Fruit fly (Drosophila melanogaster): ENCODE results near the gene grn.

The grn gene

dm6 chr3R:8180376-8181011, 750 bp downstream of the grn start (continued):
- peak; percentile 2 for TF ChIP-seq slp2 (GFP tag; optimal IDR thresholded peaks at IDR 0.05)
- peak; percentile 4 for TF ChIP-seq zen (tag; optimal IDR thresholded peaks at IDR 0.05)
- peak; percentile 3 for TF ChIP-seq CG8388 (GFP tag; optimal IDR thresholded peaks at IDR 0.05)
- peak in 1 of 2 experiments; percentile 79 for TF ChIP-seq tll (GFP tag; optimal IDR thresholded peaks at IDR 0.05)
- TF ChIP-seq wek (GFP tag; optimal IDR thresholded peaks at IDR 0.05) = peak; percentile 47
- TF ChIP-seq lola (GFP tag; optimal IDR thresholded peaks at IDR 0.05) = peak in 1 of 3 experiments; percentile 34
- no peak for TF ChIP-seq Dek (tag; optimal IDR thresholded peaks at IDR 0.05)
- TF ChIP-seq Nf-YB (GFP tag; optimal IDR thresholded peaks at IDR 0.05) = no peak
- TF ChIP-seq MTF-1 (GFP tag; optimal IDR thresholded peaks at IDR 0.05; ENCODE audit: borderline replicate concordance) = peak; percentile 66

dm6 chr3R:8176058-8176673, 5.1 kb downstream of the grn start:
- TF ChIP-seq vfl (GFP tag; optimal IDR thresholded peaks at IDR 0.05) (no peak), CG11504 (tag; optimal IDR thresholded peaks at IDR 0.05) (peak; percentile 37), fru (optimal IDR thresholded peaks at IDR 0.05) (no peak), CG16815 (GFP tag; optimal IDR thresholded peaks at IDR 0.05) (no peak), CG4617 (GFP tag; optimal IDR thresholded peaks at IDR 0.05; ENCODE audit: borderline replicate concordance) (no peak), Dref (GFP tag; IDR thresholded peaks at IDR 0.05) (no peak), CG15514 (GFP tag; optimal IDR thresholded peaks at IDR 0.05) (no peak), Atf3 (GFP tag; optimal IDR thresholded peaks at IDR 0.05) (no peak), CG15269 (tag; optimal IDR thresholded peaks at IDR 0.05) (peak; percentile 26), CG3065 (GFP tag; optimal IDR thresholded peaks at IDR 0.05) (no peak), CoRest (tag; optimal IDR thresholded peaks at IDR 0.05) (peak; percentile 17), Trl (optimal IDR thresholded peaks at IDR 0.05) (no peak), Trl (GFP tag; optimal IDR thresholded peaks at IDR 0.05) (no peak), trh (GFP tag; optimal IDR thresholded peaks at IDR 0.05) (no peak), onecut (GFP tag; IDR thresholded peaks at IDR 0.05) (no peak), Six4 (GFP tag; optimal IDR thresholded peaks at IDR 0.05) (no peak), grau (tag; optimal IDR thresholded peaks at IDR 0.05) (peak; percentile 22), nerfin-1 (tag; optimal IDR thresholded peaks at IDR 0.05) (no peak), gem (tag; optimal IDR thresholded peaks at IDR 0.05) (peak; percentile 38), CG3995 (GFP tag; optimal IDR thresholded peaks at IDR 0.05) (no peak), Antp (GFP tag; optimal IDR thresholded peaks at IDR 0.05) (no peak), BEAF-32 (GFP tag; optimal IDR thresholded peaks at IDR 0.05) (no peak), Bgb (GFP tag; IDR thresholded peaks at IDR 0.05; ENCODE audit: partially characterized antibody) (no peak), caup (GFP tag; optimal IDR thresholded peaks at IDR 0.05; ENCODE audit: severe bottlenecking) (no peak), Dip3 (GFP tag; optimal IDR thresholded peaks at IDR 0.05) (no peak), CG8290 (GFP tag; optimal IDR thresholded peaks at IDR 0.05) (no peak), CG8290 (tag; optimal IDR thresholded peaks at IDR 0.05) (no peak), Lpt (GFP tag; optimal IDR thresholded peaks at IDR 0.05) (no peak), CG10267 (tag; optimal IDR thresholded peaks at IDR 0.05) (no peak), zen (tag; optimal IDR thresholded peaks at IDR 0.05) (no peak), cas (GFP tag; IDR thresholded peaks at IDR 0.05) (no peak), Nf-YB (GFP tag; optimal IDR thresholded peaks at IDR 0.05) (peak; percentile 66), CG15696 (tag; optimal IDR thresholded peaks at IDR 0.05) (no peak), row (GFP tag; IDR thresholded peaks at IDR 0.05) (peak; percentile 17; the same call in 1 of the 3 replicates), CG6654 (GFP tag; optimal IDR thresholded peaks at IDR 0.05) (no peak), D19A (tag; optimal IDR thresholded peaks at IDR 0.05) (peak; percentile 57), NC2β (GFP tag; optimal IDR thresholded peaks at IDR 0.05) (no peak), CG31224 (GFP tag; IDR thresholded peaks at IDR 0.05) (no peak), CG4328 (GFP tag; optimal IDR thresholded peaks at IDR 0.05) (no peak), unc-4 (GFP tag; IDR thresholded peaks at IDR 0.05; ENCODE audit: partially characterized antibody) (no peak)

All from whole organism, embryonic.